Fruit fly (Drosophila melanogaster): ENCODE results near the gene Cht11.

Cht11 gene

DNA sequence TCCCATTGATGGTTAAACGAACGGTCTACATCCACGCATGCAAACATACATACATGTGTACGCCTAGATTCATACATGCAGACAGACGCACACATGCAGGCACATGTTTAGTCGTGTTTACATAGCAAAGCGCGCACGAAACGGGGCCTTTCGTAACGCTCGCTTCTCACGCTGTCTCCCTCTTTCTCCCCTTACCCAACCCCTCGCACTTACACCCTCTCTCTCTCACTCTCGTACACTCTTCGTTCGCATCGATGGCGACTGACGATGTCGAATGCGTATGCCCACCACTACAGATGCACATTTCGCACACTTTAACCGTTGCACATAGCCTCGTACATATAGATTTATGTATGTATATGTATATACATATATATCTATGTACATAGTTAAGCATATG is 16.7 kb upstream of the Cht11 start (continued):
- TF ChIP-seq Eip74EF (GFP tag; optimal IDR thresholded peaks at IDR 0.05) = no peak
- no peak for TF ChIP-seq zfh2 (GFP tag; optimal IDR thresholded peaks at IDR 0.05)
- no peak for TF ChIP-seq bsh (GFP tag; optimal IDR thresholded peaks at IDR 0.05)
- no peak for TF ChIP-seq eve (GFP tag; optimal IDR thresholded peaks at IDR 0.05)
- TF ChIP-seq Fer2 (tag; optimal IDR thresholded peaks at IDR 0.05) = no peak
- TF ChIP-seq sens (GFP tag) = no peak
- TF ChIP-seq CG10543 (GFP tag; optimal IDR thresholded peaks at IDR 0.05) = peak; percentile 81
- peak; percentile 38 for TF ChIP-seq CG8290 (GFP tag; optimal IDR thresholded peaks at IDR 0.05)
- TF ChIP-seq CG8290 (tag; optimal IDR thresholded peaks at IDR 0.05) = peak; percentile 55 to 82
- TF ChIP-seq exex (tag; optimal IDR thresholded peaks at IDR 0.05) = no peak
- no peak for TF ChIP-seq fd96Cb (tag; optimal IDR thresholded peaks at IDR 0.05)
- no peak for TF ChIP-seq stc (GFP tag; IDR thresholded peaks at IDR 0.05)
- TF ChIP-seq Neu2 (GFP tag; optimal IDR thresholded peaks at IDR 0.05; ENCODE audit: borderline replicate concordance) = no peak
- TF ChIP-seq fd102C (GFP tag; optimal IDR thresholded peaks at IDR 0.05) = no peak
- TF ChIP-seq Rx (GFP tag; IDR thresholded peaks at IDR 0.05) = no peak
- TF ChIP-seq Hr51 (GFP tag; optimal IDR thresholded peaks at IDR 0.05) = no peak
- TF ChIP-seq CG17912 (GFP tag; optimal IDR thresholded peaks at IDR 0.05) = no peak
- no peak for TF ChIP-seq CG31224 (GFP tag; IDR thresholded peaks at IDR 0.05)
- no peak for TF ChIP-seq CG6765 (GFP tag; optimal IDR thresholded peaks at IDR 0.05)
- no peak for TF ChIP-seq tin (GFP tag; optimal IDR thresholded peaks at IDR 0.05)
- TF ChIP-seq Doc3 (GFP tag; IDR thresholded peaks at IDR 0.05; ENCODE audit: partially characterized antibody) = no peak
- no peak for TF ChIP-seq gcm (GFP tag; optimal IDR thresholded peaks at IDR 0.05)
- TF ChIP-seq Xbp1 (GFP tag; optimal IDR thresholded peaks at IDR 0.05) = no peak
- no peak for TF ChIP-seq GATAe (GFP tag; conservative IDR thresholded peaks at IDR 0.05)
- TF ChIP-seq CG13624 (GFP tag; optimal IDR thresholded peaks at IDR 0.05) = no peak
- TF ChIP-seq gt (GFP tag; IDR thresholded peaks at IDR 0.05) = no peak
- no peak for TF ChIP-seq CG8765 (GFP tag; IDR thresholded peaks at IDR 0.05)
- TF ChIP-seq corto (GFP tag; optimal IDR thresholded peaks at IDR 0.05) = no peak
- no peak for TF ChIP-seq CG17361 (GFP tag; IDR thresholded peaks at IDR 0.05)
- TF ChIP-seq CG32767 (GFP tag; IDR thresholded peaks at IDR 0.05) = no peak
- TF ChIP-seq ci (GFP tag; IDR thresholded peaks at IDR 0.05) = peak; percentile 43; the same call in 1 of the 3 replicates
- TF ChIP-seq chm (GFP tag; IDR thresholded peaks at IDR 0.05) = 0 out of 2 replicates have a peak, but pooled peaks have one; percentile 59
- no peak for TF ChIP-seq Hr3 (GFP tag; optimal IDR thresholded peaks at IDR 0.05)
- TF ChIP-seq Elba2 (GFP tag; optimal IDR thresholded peaks at IDR 0.05) = no peak
- peak; percentile 51 for TF ChIP-seq Med (GFP tag)
- no peak for TF ChIP-seq NfI (GFP tag; optimal IDR thresholded peaks at IDR 0.05)
- no peak for TF ChIP-seq Six4 (GFP tag; optimal IDR thresholded peaks at IDR 0.05)
- TF ChIP-seq CG9817 (tag; optimal IDR thresholded peaks at IDR 0.05) = no peak
- no peak for TF ChIP-seq CG9437 (GFP tag; optimal IDR thresholded peaks at IDR 0.05)
- TF ChIP-seq ttk (GFP tag; IDR thresholded peaks at IDR 0.05) = no peak
- TF ChIP-seq Dref (GFP tag; IDR thresholded peaks at IDR 0.05) = no peak
- TF ChIP-seq vvl (GFP tag; IDR thresholded peaks at IDR 0.05) = peak; percentile 21; the same call in 1 of the 2 replicates
- TF ChIP-seq CTCF (GFP tag; optimal IDR thresholded peaks at IDR 0.05) = no peak
- peak; percentile 72 for TF ChIP-seq ash1 (GFP tag; optimal IDR thresholded peaks at IDR 0.05)
- TF ChIP-seq shn (GFP tag; optimal IDR thresholded peaks at IDR 0.05) = no peak
- TF ChIP-seq CG4328 (GFP tag; optimal IDR thresholded peaks at IDR 0.05) = peak; percentile 38
- no peak for TF ChIP-seq Kr (GFP tag; optimal IDR thresholded peaks at IDR 0.05)
- no peak for TF ChIP-seq Dll (GFP tag; IDR thresholded peaks at IDR 0.05; ENCODE audit: partially characterized antibody)
- no peak for TF ChIP-seq CG34422 (GFP tag; IDR thresholded peaks at IDR 0.05)
- no peak for TF ChIP-seq CG3838 (GFP tag; optimal IDR thresholded peaks at IDR 0.05)
- no peak for TF ChIP-seq her (GFP tag; optimal IDR thresholded peaks at IDR 0.05)
- TF ChIP-seq fu2 (GFP tag; optimal IDR thresholded peaks at IDR 0.05) = no peak
